Fruit fly (Drosophila melanogaster) whole organism, embryonic: ENCODE measurements around the gene Bet3.

Experiments used
- ATbp ChIP-seq: fragments of 200-800 bp; sonication (Bioruptor generic); optimal IDR thresholded peaks from 2 replicates; lab custom pipeline; 2017; ENCODE audit warnings: missing biosample characterization, mild to moderate bottlenecking, missing genetic modification characterization, missing genetic modification reagents
- B-H1 ChIP-seq: fragments of 200-800 bp; sonication (Bioruptor generic); IDR thresholded peaks from 3 replicates; pipeline ENCODE4 v1.3.6; 2022; ENCODE audit warnings: missing biosample characterization, missing genetic modification characterization
- CG1233 ChIP-seq: fragments of 200-800 bp; sonication (Bioruptor generic); optimal IDR thresholded peaks from 4 replicates; lab custom pipeline; 2018; ENCODE audit warnings: missing biosample characterization, mild to moderate bottlenecking, missing genetic modification characterization
- CG12769 ChIP-seq: fragments of 200-800 bp; sonication (Bioruptor generic); optimal IDR thresholded peaks from 2 replicates; lab custom pipeline; 2019; ENCODE audit warnings: missing biosample characterization, mild to moderate bottlenecking, missing genetic modification characterization, moderate library complexity
- CG13624 ChIP-seq: fragments of 200-800 bp; sonication (Bioruptor generic); optimal IDR thresholded peaks from 2 replicates; lab custom pipeline; 2016; ENCODE audit warnings: missing biosample characterization, missing genetic modification characterization
- CG14014 ChIP-seq: fragments of 200-800 bp; sonication (Bioruptor generic); IDR thresholded peaks from 2 replicates; pipeline ENCODE4 v1.3.6; 2022; ENCODE audit warnings: missing biosample characterization, missing genetic modification characterization
- CG14965 ChIP-seq: fragments of 200-800 bp; sonication (Bioruptor generic); optimal IDR thresholded peaks from 2 replicates; lab custom pipeline; 2016; ENCODE audit warnings: missing biosample characterization, missing genetic modification characterization, borderline replicate concordance
- CG1647 ChIP-seq: fragments of 200-800 bp; sonication (Bioruptor generic); optimal IDR thresholded peaks from 3 replicates; lab custom pipeline; 2016; ENCODE audit warnings: missing biosample characterization, missing genetic modification characterization
- CG17568 ChIP-seq: fragments of 200-800 bp; sonication (Bioruptor generic); optimal IDR thresholded peaks from 2 replicates; lab custom pipeline; 2018; ENCODE audit warnings: missing biosample characterization, mild to moderate bottlenecking, missing genetic modification characterization, moderate library complexity
- CG2678 ChIP-seq: fragments of 200-800 bp; sonication (Bioruptor generic); optimal IDR thresholded peaks from 3 replicates; lab custom pipeline; 2019; ENCODE audit warnings: missing biosample characterization, mild to moderate bottlenecking, missing genetic modification characterization, moderate library complexity
- CG32532 ChIP-seq: fragments of 200-800 bp; sonication (Bioruptor generic); IDR thresholded peaks from 2 replicates; pipeline ENCODE4 v1.3.6; 2022; ENCODE audit warnings: missing biosample characterization, missing genetic modification characterization
- CG34422 ChIP-seq: fragments of 200-800 bp; sonication (Bioruptor generic); IDR thresholded peaks from 3 replicates; pipeline ENCODE4 v1.3.6; 2022; ENCODE audit warnings: missing biosample characterization, missing genetic modification characterization
- CG3726 ChIP-seq: fragments of 200-800 bp; sonication (Bioruptor generic); IDR thresholded peaks from 3 replicates; pipeline ENCODE4, ENCODE4 v1.3.6; 2022; ENCODE audit warnings: missing biosample characterization, missing genetic modification characterization
- CG6254 ChIP-seq: fragments of 200-800 bp; sonication (Bioruptor generic); optimal IDR thresholded peaks from 3 replicates; lab custom pipeline; 2017; ENCODE audit warnings: mild to moderate bottlenecking, missing biosample characterization, missing genetic modification reagents, missing genetic modification characterization
- CG6683 ChIP-seq: fragments of 200-800 bp; sonication (Bioruptor generic); optimal IDR thresholded peaks from 2 replicates; lab custom pipeline; 2017; ENCODE audit warnings: missing biosample characterization, mild to moderate bottlenecking, missing genetic modification characterization, missing genetic modification reagents
- CG7963 ChIP-seq: fragments of 200-800 bp; sonication (Bioruptor generic); IDR thresholded peaks from 3 replicates; pipeline ENCODE4 v1.3.6; 2022; ENCODE audit warnings: missing biosample characterization, missing genetic modification characterization; ENCODE audit not compliant: partially characterized antibody
- CG8281 ChIP-seq: fragments of 200-800 bp; sonication (Bioruptor generic); optimal IDR thresholded peaks from 2 replicates; lab custom pipeline; 2018; ENCODE audit warnings: missing biosample characterization, mild to moderate bottlenecking, missing genetic modification characterization, moderate library complexity
- CG9797 ChIP-seq: fragments of 200-800 bp; sonication (Bioruptor generic); optimal IDR thresholded peaks from 3 replicates; lab custom pipeline; 2018; ENCODE audit warnings: missing biosample characterization, mild to moderate bottlenecking, missing genetic modification characterization
- D19A ChIP-seq: fragments of 200-800 bp; optimal IDR thresholded peaks from 3 replicates; lab custom pipeline; 2019; ENCODE audit warnings: missing biosample characterization, mild to moderate bottlenecking, missing genetic modification characterization, moderate library complexity
- Deaf1 ChIP-seq: fragments of 200-800 bp; optimal IDR thresholded peaks from 3 replicates; lab custom pipeline; 2019; ENCODE audit warnings: missing biosample characterization, mild to moderate bottlenecking, missing genetic modification characterization, moderate library complexity
- Dll ChIP-seq: fragments of 200-800 bp; sonication (Bioruptor generic); IDR thresholded peaks from 4 replicates; pipeline ENCODE4 v1.3.6; 2022; ENCODE audit warnings: missing biosample characterization, missing genetic modification characterization; ENCODE audit not compliant: partially characterized antibody
- Dp ChIP-seq: fragments of 200-800 bp; sonication (Bioruptor generic); optimal IDR thresholded peaks from 2 replicates; lab custom pipeline; 2018; ENCODE audit warnings: missing biosample characterization, mild to moderate bottlenecking, missing genetic modification characterization, moderate library complexity
- E2f2 ChIP-seq: fragments of 200-800 bp; sonication (Bioruptor generic); IDR thresholded peaks from 2 replicates; pipeline ENCODE4 v1.3.6; 2022; ENCODE audit warnings: missing biosample characterization, missing genetic modification characterization
- ERR ChIP-seq: fragments of 200-800 bp; sonication (Bioruptor generic); optimal IDR thresholded peaks from 2 replicates; lab custom pipeline; 2016; ENCODE audit warnings: missing biosample characterization, missing genetic modification characterization
- Eip74EF ChIP-seq, 2 experiments: fragments of 200-800 bp in 1 of 2; fragments of >200 bp in 1 of 2; sonication (Bioruptor generic) in 1 of 2; optimal IDR thresholded peaks; 2 replicates each; lab custom pipeline; 2017 to 2019; ENCODE audit warnings: missing biosample characterization in 2 of 2, missing genetic modification characterization in 2 of 2, mild to moderate bottlenecking in 1 of 2, moderate library complexity in 1 of 2
- Ets97D ChIP-seq: fragments of 200-800 bp; sonication (Bioruptor generic); optimal IDR thresholded peaks from 3 replicates; lab custom pipeline; 2016; ENCODE audit warnings: missing biosample characterization, missing genetic modification characterization
- HLH54F ChIP-seq: fragments of 200-800 bp; sonication (Bioruptor generic); optimal IDR thresholded peaks from 3 replicates; lab custom pipeline; 2016; ENCODE audit warnings: missing biosample characterization, missing genetic modification characterization
- Lpt ChIP-seq: fragments of >200 bp; optimal IDR thresholded peaks from 2 replicates; lab custom pipeline; 2018; ENCODE audit warnings: missing biosample characterization, missing genetic modification characterization
- Meics ChIP-seq: fragments of 200-800 bp; sonication (Bioruptor generic); optimal IDR thresholded peaks from 2 replicates; lab custom pipeline; 2017; ENCODE audit warnings: missing biosample characterization, mild to moderate bottlenecking, missing genetic modification characterization
- NFAT ChIP-seq: fragments of 200-800 bp; sonication (Bioruptor generic); IDR thresholded peaks from 2 replicates; pipeline ENCODE4 v1.3.6; 2022; ENCODE audit warnings: missing biosample characterization, missing genetic modification characterization
- Optix ChIP-seq: fragments of 200-800 bp; sonication (Bioruptor generic); IDR thresholded peaks from 3 replicates; pipeline ENCODE4 v1.3.6; 2022; ENCODE audit warnings: missing biosample characterization, missing genetic modification characterization
- Taf1 ChIP-seq: fragments of 200-800 bp; sonication (Bioruptor generic); IDR thresholded peaks from 2 replicates; pipeline ENCODE4 v1.3.6; 2022; ENCODE audit warnings: missing biosample characterization, missing genetic modification characterization
- Xbp1 ChIP-seq: fragments of 200-800 bp; sonication (Bioruptor generic); optimal IDR thresholded peaks from 3 replicates; lab custom pipeline; 2016; ENCODE audit warnings: missing biosample characterization, mild to moderate bottlenecking, missing genetic modification characterization
- Xrp1 ChIP-seq: fragments of 200-800 bp; sonication (Bioruptor generic); IDR thresholded peaks from 2 replicates; pipeline ENCODE4 v1.3.6; 2022; ENCODE audit warnings: missing biosample characterization, missing genetic modification characterization
- ash1 ChIP-seq: fragments of 200-800 bp; sonication (Bioruptor generic); optimal IDR thresholded peaks from 2 replicates; lab custom pipeline; 2018; ENCODE audit warnings: missing biosample characterization, mild to moderate bottlenecking, missing genetic modification characterization
- cg ChIP-seq: fragments of 200-800 bp; sonication (Bioruptor generic); optimal IDR thresholded peaks from 3 replicates; lab custom pipeline; 2019; ENCODE audit warnings: missing biosample characterization, mild to moderate bottlenecking, missing genetic modification characterization, moderate library complexity
- chn ChIP-seq: fragments of 200-800 bp; sonication (Bioruptor generic); optimal IDR thresholded peaks from 2 replicates; lab custom pipeline; 2016; ENCODE audit warnings: missing biosample characterization, missing genetic modification characterization
- corto ChIP-seq: fragments of 200-800 bp; sonication (Bioruptor generic); optimal IDR thresholded peaks from 2 replicates; lab custom pipeline; 2016; ENCODE audit warnings: missing biosample characterization, mild to moderate bottlenecking, missing genetic modification characterization, moderate library complexity
- dysf ChIP-seq: fragments of 200-800 bp; sonication (Bioruptor generic); IDR thresholded peaks from 3 replicates; pipeline ENCODE4 v1.3.6; 2022; ENCODE audit warnings: missing biosample characterization, missing genetic modification characterization
- eyg ChIP-seq: fragments of 200-800 bp; sonication (Bioruptor generic); optimal IDR thresholded peaks from 3 replicates; lab custom pipeline; 2016; ENCODE audit warnings: missing biosample characterization, missing genetic modification characterization
- gcm ChIP-seq: fragments of 200-800 bp; sonication (Bioruptor generic); optimal IDR thresholded peaks from 2 replicates; lab custom pipeline; 2019; ENCODE audit warnings: missing biosample characterization, mild to moderate bottlenecking, missing genetic modification characterization, moderate library complexity
- gt ChIP-seq: fragments of 200-800 bp; sonication (Bioruptor generic); IDR thresholded peaks from 2 replicates; pipeline ENCODE4 v1.3.6; 2022; ENCODE audit warnings: missing biosample characterization, missing genetic modification characterization
- kni ChIP-seq: fragments of 200-800 bp; sonication (Bioruptor generic); optimal IDR thresholded peaks from 3 replicates; lab custom pipeline; 2017; ENCODE audit warnings: mild to moderate bottlenecking, missing biosample characterization, missing genetic modification reagents, missing genetic modification characterization
- mld ChIP-seq: fragments of 200-800 bp; sonication (Bioruptor generic); IDR thresholded peaks from 3 replicates; pipeline ENCODE4 v1.3.6; 2022; ENCODE audit warnings: missing biosample characterization, missing genetic modification characterization; ENCODE audit not compliant: partially characterized antibody
- odd ChIP-seq: fragments of 200-800 bp; sonication (Bioruptor generic); optimal IDR thresholded peaks from 2 replicates; lab custom pipeline; 2017; ENCODE audit warnings: missing biosample characterization, mild to moderate bottlenecking, missing genetic modification characterization
- psq ChIP-seq: fragments of 200-800 bp; sonication (Bioruptor generic); optimal IDR thresholded peaks from 2 replicates; lab custom pipeline; 2017; ENCODE audit warnings: missing biosample characterization, missing genetic modification characterization
- sd ChIP-seq: fragments of 200-800 bp; sonication (Bioruptor generic); optimal IDR thresholded peaks from 3 replicates; lab custom pipeline; 2018; ENCODE audit warnings: missing biosample characterization, mild to moderate bottlenecking, missing genetic modification characterization, moderate library complexity
- shn ChIP-seq: fragments of 200-800 bp; sonication (Bioruptor generic); optimal IDR thresholded peaks from 3 replicates; lab custom pipeline; 2016; ENCODE audit warnings: missing biosample characterization, missing genetic modification characterization
- slbo ChIP-seq: fragments of 200-800 bp; sonication (Bioruptor generic); IDR thresholded peaks from 2 replicates; pipeline ENCODE4 v1.3.6; 2022; ENCODE audit warnings: missing biosample characterization, missing genetic modification characterization
- slou ChIP-seq: fragments of 200-800 bp; sonication (Bioruptor generic); optimal IDR thresholded peaks from 3 replicates; lab custom pipeline; 2016; ENCODE audit warnings: missing biosample characterization, missing genetic modification characterization

Bet3 gene

DNA sequence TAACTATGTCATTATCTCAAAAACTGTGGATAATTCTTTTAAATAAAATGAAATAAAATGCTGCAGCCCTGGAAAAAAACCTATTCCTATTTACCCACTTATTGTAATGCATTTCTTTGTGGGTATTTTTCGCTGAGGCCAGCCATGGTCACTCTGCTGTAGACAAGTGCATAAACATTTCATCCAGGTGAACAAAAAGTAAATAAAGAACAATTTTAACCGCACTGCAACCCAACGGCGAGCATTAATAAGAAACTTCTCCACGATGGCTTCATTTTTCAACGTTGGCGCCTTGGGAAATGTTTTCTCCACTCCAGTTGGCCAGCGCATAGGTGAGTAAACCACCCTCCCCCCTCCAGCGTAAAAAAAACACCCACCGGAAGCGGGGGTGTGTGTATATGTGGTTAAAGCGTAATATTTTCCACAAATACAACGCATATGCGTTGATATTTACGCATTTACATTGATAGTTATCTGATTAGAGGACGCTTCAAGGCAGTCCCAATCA, 4.7 kb upstream of the Bet3 start, which contains the start of gene CG3529 (continued):
- TF ChIP-seq CG6254 (GFP tag; lab: Kevin White, UChicago) (no peak), Xbp1 (peak; percentile 8), Meics (GFP tag; lab: Kevin White, UChicago) (peak; percentile 59), B-H1 (GFP tag; lab: Robert Waterston, UW) (no peak), Taf1 (GFP tag; lab: Robert Waterston, UW) (no peak), Deaf1 (no peak), ash1 (GFP tag; lab: Kevin White, UChicago) (no peak), CG17568 (GFP tag; lab: Kevin White, UChicago) (peak; percentile 14), CG12769 (tag; lab: Kevin White, UChicago) (peak; percentile 21), shn (GFP tag; lab: Kevin White, UChicago) (no peak), Dll (GFP tag; lab: Robert Waterston, UW) (no peak), Xrp1 (GFP tag; lab: Robert Waterston, UW) (no peak), odd (GFP tag; lab: Kevin White, UChicago) (peak; percentile 18), eyg (no peak), D19A (tag; lab: Kevin White, UChicago) (peak; percentile 44), ATbp (GFP tag; lab: Kevin White, UChicago) (peak; percentile 34), cg (GFP tag; lab: Kevin White, UChicago) (no peak), CG32532 (GFP tag; lab: Robert Waterston, UW) (peak; percentile 47), Optix (GFP tag; lab: Robert Waterston, UW) (no peak), E2f2 (GFP tag; lab: Robert Waterston, UW) (peak; percentile 36), slbo (GFP tag; lab: Robert Waterston, UW) (0 out of 2 replicates have a peak, but pooled peaks have one; percentile 31), chn (GFP tag; lab: Kevin White, UChicago) (peak; percentile 79), CG7963 (GFP tag; lab: Robert Waterston, UW) (no peak), slou (GFP tag; lab: Kevin White, UChicago) (no peak), CG14965 (GFP tag; lab: Kevin White, UChicago) (no peak), gt (GFP tag; lab: Robert Waterston, UW) (no peak), sd (tag; lab: Kevin White, UChicago) (no peak), kni (GFP tag; lab: Kevin White, UChicago) (peak; percentile 62), Ets97D (peak; percentile 67), ERR (GFP tag; lab: Kevin White, UChicago) (no peak), CG9797 (GFP tag; lab: Kevin White, UChicago) (peak; percentile 80), Lpt (no peak), CG3726 (GFP tag; lab: Robert Waterston, UW) (no peak), NFAT (GFP tag; lab: Robert Waterston, UW) (no peak), Dp (GFP tag; lab: Kevin White, UChicago) (peak; percentile 20), CG8281 (tag; lab: Kevin White, UChicago) (no peak), gcm (GFP tag; lab: Kevin White, UChicago) (peak; percentile 3), corto (GFP tag; lab: Kevin White, UChicago) (no peak), CG6683 (GFP tag; lab: Kevin White, UChicago) (no peak), CG14014 (GFP tag; lab: Robert Waterston, UW) (no peak), psq (GFP tag; lab: Kevin White, UChicago) (no peak), CG13624 (GFP tag; lab: Kevin White, UChicago) (peak; percentile 32), CG34422 (GFP tag; lab: Robert Waterston, UW) (peak; percentile 44; the same call in 1 of the 3 replicates), CG2678 (tag; lab: Kevin White, UChicago) (peak; percentile 23), dysf (GFP tag; lab: Robert Waterston, UW) (no peak), HLH54F (GFP tag; lab: Kevin White, UChicago) (peak; percentile 5), CG1233 (no peak), CG1647 (GFP tag; lab: Kevin White, UChicago) (peak; percentile 35), mld (GFP tag; lab: Robert Waterston, UW) (no peak), Eip74EF (GFP tag; optimal IDR thresholded peaks at IDR 0.05; lab: Kevin White, UChicago) (peak in 1 of 2 experiments; percentile 71)
